Fruit fly (Drosophila melanogaster) whole organism, embryonic: ENCODE data around the gene Hr83.

Experiments
- CG12299 ChIP-seq: fragments of 200-800 bp; sonication (Bioruptor generic); optimal IDR thresholded peaks from 2 replicates; lab custom pipeline; 2018; ENCODE audit warnings: missing biosample characterization, mild to moderate bottlenecking, missing genetic modification characterization
- CG12942 ChIP-seq: fragments of 200-800 bp; sonication (Bioruptor generic); optimal IDR thresholded peaks from 3 replicates; lab custom pipeline; 2016; ENCODE audit warnings: missing biosample characterization, missing genetic modification characterization
- CG13287 ChIP-seq: fragments of 200-800 bp; sonication (Bioruptor generic); IDR thresholded peaks from 2 replicates; pipeline ENCODE4 v1.3.6; 2022; ENCODE audit warnings: missing biosample characterization, missing genetic modification characterization; ENCODE audit not compliant: partially characterized antibody
- CG13424 ChIP-seq: fragments of 200-800 bp; sonication (Bioruptor generic); optimal IDR thresholded peaks from 2 replicates; lab custom pipeline; 2019; ENCODE audit warnings: missing biosample characterization, mild to moderate bottlenecking, missing genetic modification characterization, moderate library complexity
- CG13624 ChIP-seq: fragments of 200-800 bp; sonication (Bioruptor generic); optimal IDR thresholded peaks from 2 replicates; lab custom pipeline; 2016; ENCODE audit warnings: missing biosample characterization, missing genetic modification characterization
- CG17186 ChIP-seq: fragments of 200-800 bp; sonication (Bioruptor generic); optimal IDR thresholded peaks from 3 replicates; lab custom pipeline; 2017; ENCODE audit warnings: missing biosample characterization, missing genetic modification reagents, missing genetic modification characterization
- CG17912 ChIP-seq: fragments of 200-800 bp; sonication (Bioruptor generic); optimal IDR thresholded peaks from 2 replicates; lab custom pipeline; 2018; ENCODE audit warnings: missing biosample characterization, mild to moderate bottlenecking, missing genetic modification characterization
- CG30431 ChIP-seq: fragments of 200-800 bp; sonication (Bioruptor generic); optimal IDR thresholded peaks from 2 replicates; lab custom pipeline; 2017; ENCODE audit warnings: missing biosample characterization, missing genetic modification characterization
- CG3065 ChIP-seq: fragments of 200-800 bp; sonication (Bioruptor generic); optimal IDR thresholded peaks from 2 replicates; lab custom pipeline; 2016; ENCODE audit warnings: missing biosample characterization, missing genetic modification characterization
- CG3281 ChIP-seq: fragments of 200-800 bp; sonication (Bioruptor generic); optimal IDR thresholded peaks from 3 replicates; lab custom pipeline; 2017; ENCODE audit warnings: missing biosample characterization, mild to moderate bottlenecking, missing genetic modification characterization
- CG34376 ChIP-seq: fragments of 200-800 bp; sonication (Bioruptor generic); optimal IDR thresholded peaks from 2 replicates; lab custom pipeline; 2018; ENCODE audit warnings: missing biosample characterization, mild to moderate bottlenecking, missing genetic modification characterization
- CG4328 ChIP-seq: fragments of 200-800 bp; sonication (Bioruptor generic); optimal IDR thresholded peaks from 3 replicates; lab custom pipeline; 2017; ENCODE audit warnings: missing biosample characterization, missing genetic modification reagents, missing genetic modification characterization
- CG6683 ChIP-seq: fragments of 200-800 bp; sonication (Bioruptor generic); optimal IDR thresholded peaks from 2 replicates; lab custom pipeline; 2017; ENCODE audit warnings: missing biosample characterization, mild to moderate bottlenecking, missing genetic modification characterization, missing genetic modification reagents
- CG7786 ChIP-seq: fragments of 200-800 bp; sonication (Bioruptor generic); optimal IDR thresholded peaks from 2 replicates; lab custom pipeline; 2016; ENCODE audit warnings: missing biosample characterization, missing genetic modification characterization
- CG7928 ChIP-seq: fragments of 200-800 bp; sonication (Bioruptor generic); optimal IDR thresholded peaks from 2 replicates; lab custom pipeline; 2017; ENCODE audit warnings: missing biosample characterization, mild to moderate bottlenecking, missing genetic modification characterization
- CoRest ChIP-seq: fragments of 200-800 bp; sonication (Bioruptor generic); optimal IDR thresholded peaks from 3 replicates; lab custom pipeline; 2018; ENCODE audit warnings: missing biosample characterization, mild to moderate bottlenecking, missing genetic modification characterization, moderate library complexity
- Dad ChIP-seq: fragments of 200-800 bp; sonication (Bioruptor generic); optimal IDR thresholded peaks from 3 replicates; lab custom pipeline; 2016; ENCODE audit warnings: missing biosample characterization, missing genetic modification characterization
- Doc2 ChIP-seq: fragments of 200-800 bp; sonication (Bioruptor generic); IDR thresholded peaks from 2 replicates; pipeline ENCODE4 v1.3.6; 2022; ENCODE audit warnings: missing biosample characterization, missing genetic modification characterization
- Ets97D ChIP-seq: fragments of 200-800 bp; sonication (Bioruptor generic); optimal IDR thresholded peaks from 3 replicates; lab custom pipeline; 2016; ENCODE audit warnings: missing biosample characterization, missing genetic modification characterization
- Gug ChIP-seq: fragments of 200-800 bp; sonication (Bioruptor generic); IDR thresholded peaks from 4 replicates; pipeline ENCODE4 v1.3.6; 2022; ENCODE audit warnings: missing biosample characterization, missing genetic modification characterization
- HLH4C ChIP-seq: fragments of 200-800 bp; sonication (Bioruptor generic); IDR thresholded peaks from 3 replicates; pipeline ENCODE4 v1.3.6; 2022; ENCODE audit warnings: missing biosample characterization, missing genetic modification characterization; ENCODE audit not compliant: partially characterized antibody
- HmgD ChIP-seq: fragments of 200-800 bp; sonication (Bioruptor generic); optimal IDR thresholded peaks from 3 replicates; lab custom pipeline; 2016; ENCODE audit warnings: missing biosample characterization, missing genetic modification characterization
- Hsf ChIP-seq: fragments of 200-800 bp; sonication (Bioruptor generic); optimal IDR thresholded peaks from 3 replicates; lab custom pipeline; 2016; ENCODE audit warnings: missing biosample characterization, missing genetic modification characterization
- Meics ChIP-seq: fragments of 200-800 bp; sonication (Bioruptor generic); optimal IDR thresholded peaks from 2 replicates; lab custom pipeline; 2017; ENCODE audit warnings: missing biosample characterization, mild to moderate bottlenecking, missing genetic modification characterization
- Myb ChIP-seq: fragments of 200-800 bp; sonication (Bioruptor generic); optimal IDR thresholded peaks from 2 replicates; lab custom pipeline; 2016; ENCODE audit warnings: missing biosample characterization, missing genetic modification characterization
- Oaz ChIP-seq: fragments of 200-800 bp; sonication (Bioruptor generic); IDR thresholded peaks from 2 replicates; pipeline ENCODE4 v1.3.6; 2022; ENCODE audit warnings: missing biosample characterization, missing genetic modification characterization
- Opbp ChIP-seq: fragments of 200-800 bp; sonication (Bioruptor generic); IDR thresholded peaks from 3 replicates; pipeline ENCODE4 v1.3.6; 2022; ENCODE audit warnings: missing biosample characterization, missing genetic modification characterization; ENCODE audit not compliant: partially characterized antibody
- Usf ChIP-seq: fragments of 200-800 bp; sonication (Bioruptor generic); optimal IDR thresholded peaks from 2 replicates; lab custom pipeline; 2017; ENCODE audit warnings: missing genotype, missing biosample characterization, missing genetic modification characterization
- ab ChIP-seq: fragments of 200-800 bp; sonication (Bioruptor generic); optimal IDR thresholded peaks from 2 replicates; lab custom pipeline; 2016; ENCODE audit warnings: missing biosample characterization, missing genetic modification characterization
- abd-A ChIP-seq: fragments of 200-800 bp; sonication (Bioruptor generic); optimal IDR thresholded peaks from 3 replicates; lab custom pipeline; 2019; ENCODE audit warnings: missing biosample characterization, mild to moderate bottlenecking, missing genetic modification characterization, moderate library complexity
- ac ChIP-seq: fragments of 200-800 bp; sonication (Bioruptor generic); optimal IDR thresholded peaks from 3 replicates; lab custom pipeline; 2017; ENCODE audit warnings: missing biosample characterization, mild to moderate bottlenecking, missing genetic modification characterization
- bigmax ChIP-seq: fragments of 200-800 bp; sonication (Bioruptor generic); optimal IDR thresholded peaks from 2 replicates; lab custom pipeline; 2018; ENCODE audit warnings: missing biosample characterization, mild to moderate bottlenecking, missing genetic modification characterization
- cato ChIP-seq: fragments of 200-800 bp; sonication (Bioruptor generic); optimal IDR thresholded peaks from 2 replicates; lab custom pipeline; 2016; ENCODE audit warnings: missing biosample characterization, missing genetic modification characterization, borderline replicate concordance
- caup ChIP-seq: fragments of 200-800 bp; sonication (Bioruptor generic); optimal IDR thresholded peaks from 3 replicates; lab custom pipeline; 2017; ENCODE audit warnings: missing biosample characterization, mild to moderate bottlenecking, missing genetic modification characterization, moderate library complexity; ENCODE audit not compliant: severe bottlenecking
- chif ChIP-seq, 2 experiments: fragments of 200-800 bp; sonication (Bioruptor generic); optimal IDR thresholded peaks; 3 replicates each; lab custom pipeline; 2016; ENCODE audit warnings: missing biosample characterization in 2 of 2, missing genetic modification characterization in 2 of 2
- dysf ChIP-seq: fragments of 200-800 bp; sonication (Bioruptor generic); IDR thresholded peaks from 3 replicates; pipeline ENCODE4 v1.3.6; 2022; ENCODE audit warnings: missing biosample characterization, missing genetic modification characterization
- gem ChIP-seq: fragments of 200-800 bp; sonication (Bioruptor generic); optimal IDR thresholded peaks from 2 replicates; lab custom pipeline; 2019; ENCODE audit warnings: missing biosample characterization, mild to moderate bottlenecking, missing genetic modification characterization, moderate library complexity
- lilli ChIP-seq: fragments of 200-800 bp; sonication (Bioruptor generic); optimal IDR thresholded peaks from 3 replicates; lab custom pipeline; 2016; ENCODE audit warnings: missing biosample characterization, missing genetic modification characterization
- mirr ChIP-seq: fragments of 200-800 bp; sonication (Bioruptor generic); optimal IDR thresholded peaks from 3 replicates; lab custom pipeline; 2018; ENCODE audit warnings: missing biosample characterization, mild to moderate bottlenecking, missing genetic modification characterization
- nau ChIP-seq: fragments of 200-800 bp; sonication (Bioruptor generic); optimal IDR thresholded peaks from 3 replicates; lab custom pipeline; 2017; ENCODE audit warnings: missing biosample characterization, mild to moderate bottlenecking, missing genetic modification characterization, missing genetic modification reagents
- oc ChIP-seq: fragments of 200-800 bp; sonication (Bioruptor generic); optimal IDR thresholded peaks from 2 replicates; lab custom pipeline; 2018; ENCODE audit warnings: missing biosample characterization, mild to moderate bottlenecking, missing genetic modification characterization, moderate library complexity
- pan ChIP-seq, 4 experiments: fragments of >200 bp in 3 of 4; fragments of 200-800 bp in 1 of 4; sonication (Bioruptor generic) in 1 of 4; optimal IDR thresholded peaks in 3 of 4; IDR thresholded peaks in 1 of 4; 2 replicates each; pipeline versions ENCODE4 v1.3.6 to Lab custom; 2017 to 2022; ENCODE audit warnings: missing biosample characterization in 2 of 4, missing genetic modification characterization in 2 of 4, mixed read lengths in 1 of 4
- pros ChIP-seq: fragments of 200-800 bp; sonication (Bioruptor generic); optimal IDR thresholded peaks from 3 replicates; lab custom pipeline; 2019; ENCODE audit warnings: missing biosample characterization, mild to moderate bottlenecking, missing genetic modification characterization, moderate library complexity
- sna ChIP-seq: fragments of 200-800 bp; sonication (Bioruptor generic); IDR thresholded peaks from 2 replicates; pipeline ENCODE4 v1.3.6; 2022; ENCODE audit warnings: missing biosample characterization, missing genetic modification characterization; ENCODE audit not compliant: partially characterized antibody
- sob ChIP-seq: fragments of 200-800 bp; sonication (Bioruptor generic); IDR thresholded peaks from 2 replicates; pipeline ENCODE4 v1.3.6; 2022; ENCODE audit warnings: missing biosample characterization, missing genetic modification characterization
- vfl ChIP-seq: fragments of 200-800 bp; sonication (Bioruptor generic); optimal IDR thresholded peaks from 2 replicates; lab custom pipeline; 2016; ENCODE audit warnings: missing biosample characterization, missing genetic modification characterization
- wdn ChIP-seq: fragments of 200-800 bp; sonication (Bioruptor generic); IDR thresholded peaks from 2 replicates; pipeline ENCODE4 v1.3.6; 2022; ENCODE audit warnings: missing biosample characterization, missing genetic modification characterization
- wor ChIP-seq: fragments of 200-800 bp; sonication (Bioruptor generic); IDR thresholded peaks from 2 replicates; pipeline ENCODE4 v1.3.6; 2022; ENCODE audit warnings: missing biosample characterization, missing genetic modification characterization

Hr83 gene

dm6 chr3R:6353624-6354352 lies 4.7 kb downstream of the Hr83 start (continued):
- TF ChIP-seq wdn (GFP tag; lab: Robert Waterston, UW) = no peak
- peak; percentile 63 for TF ChIP-seq CG12942 (GFP tag; lab: Kevin White, UChicago)
- TF ChIP-seq sob = 0 out of 2 replicates have a peak, but pooled peaks have one; percentile 34
- peak; percentile 64 for TF ChIP-seq caup (GFP tag; lab: Kevin White, UChicago)
- peak; percentile 61 for TF ChIP-seq CG13624
- TF ChIP-seq pan (optimal IDR thresholded peaks at IDR 0.05; lab: Kevin White, UChicago) = no peak
- TF ChIP-seq pan (GFP tag; optimal IDR thresholded peaks at IDR 0.05 in 1 of 2, IDR thresholded peaks at IDR 0.05 in 1 of 2) = peak in 1 of 2 experiments; percentile 70
- peak; percentile 82 for TF ChIP-seq Hsf (GFP tag; lab: Kevin White, UChicago)
- peak; percentile 55 to 81 for TF ChIP-seq chif (GFP tag; optimal IDR thresholded peaks at IDR 0.05; lab: Kevin White, UChicago)
- TF ChIP-seq Opbp (GFP tag; lab: Robert Waterston, UW) = no peak
- TF ChIP-seq HLH4C (GFP tag; lab: Robert Waterston, UW) = no peak
- TF ChIP-seq Gug (GFP tag; lab: Robert Waterston, UW) = peak; percentile 18; the same call in 1 of the 4 replicates
- no peak for TF ChIP-seq CG17912
- TF ChIP-seq CG4328 = no peak
- peak; percentile 21 for TF ChIP-seq HmgD
- TF ChIP-seq wor (GFP tag; lab: Robert Waterston, UW) = peak; percentile 61
- TF ChIP-seq Doc2 = no peak
- TF ChIP-seq CoRest (tag; lab: Kevin White, UChicago) = peak; percentile 90
- TF ChIP-seq ac (GFP tag; lab: Kevin White, UChicago) = no peak
- TF ChIP-seq cato (GFP tag; lab: Kevin White, UChicago) = peak; percentile 67
- peak; percentile 2 for TF ChIP-seq CG7928 (GFP tag; lab: Kevin White, UChicago)
- TF ChIP-seq abd-A (tag; lab: Kevin White, UChicago) = no peak
- TF ChIP-seq Myb (GFP tag; lab: Kevin White, UChicago) = peak; percentile 35
- peak; percentile 87 for TF ChIP-seq CG13424 (tag; lab: Kevin White, UChicago)
- TF ChIP-seq bigmax (GFP tag; lab: Kevin White, UChicago) = no peak
- peak; percentile 52 for TF ChIP-seq CG12299
- no peak for TF ChIP-seq vfl (GFP tag; lab: Kevin White, UChicago)
- peak; percentile 49 for TF ChIP-seq CG6683 (GFP tag; lab: Kevin White, UChicago)
- peak; percentile 82; the same call in 2 of the 3 replicates for TF ChIP-seq dysf (GFP tag; lab: Robert Waterston, UW)
- TF ChIP-seq CG3281 (GFP tag; lab: Kevin White, UChicago) = no peak
- peak; percentile 61 for TF ChIP-seq CG30431 (GFP tag; lab: Kevin White, UChicago)
- TF ChIP-seq Meics = peak; percentile 80
- peak; percentile 42 for TF ChIP-seq CG34376 (GFP tag; lab: Kevin White, UChicago)
- TF ChIP-seq CG17186 (GFP tag; lab: Kevin White, UChicago) = peak; percentile 21
- peak; percentile 16 for TF ChIP-seq Usf (GFP tag; lab: Kevin White, UChicago)
- TF ChIP-seq Dad (GFP tag; lab: Kevin White, UChicago) = peak; percentile 30
- no peak for TF ChIP-seq mirr
- no peak for TF ChIP-seq ab (GFP tag; lab: Kevin White, UChicago)
- peak; percentile 92 for TF ChIP-seq gem (tag; lab: Kevin White, UChicago)
- TF ChIP-seq nau = no peak
- TF ChIP-seq sna (GFP tag; lab: Robert Waterston, UW) = no peak
- no peak for TF ChIP-seq pros
- peak; percentile 24 for TF ChIP-seq Ets97D (GFP tag; lab: Kevin White, UChicago)
- no peak for TF ChIP-seq CG13287 (GFP tag; lab: Robert Waterston, UW)
- TF ChIP-seq CG3065 (GFP tag; lab: Kevin White, UChicago) = peak; percentile 24
- TF ChIP-seq lilli (GFP tag; lab: Kevin White, UChicago) = peak; percentile 75
- peak; percentile 48 for TF ChIP-seq CG7786 (GFP tag; lab: Kevin White, UChicago)
- TF ChIP-seq oc (tag; lab: Kevin White, UChicago) = no peak
- TF ChIP-seq Oaz = no peak
